Fruit fly (Drosophila melanogaster) whole organism, wandering third instar larva: Measurements from ENCODE around the gene TBC1d7.

Experiments
- Dif ChIP-seq: fragments of 200-275, 200-300 bp; sonication (Bioruptor generic); optimal IDR thresholded peaks from 2 replicates; lab custom pipeline; 2018; ENCODE audit warnings: missing biosample characterization, missing genetic modification characterization; ENCODE audit not compliant: partially characterized antibody
- Hr83 ChIP-seq: fragments of 200-300 bp; sonication (Bioruptor generic); optimal IDR thresholded peaks from 2 replicates; lab custom pipeline; 2016; ENCODE audit warnings: missing biosample characterization, mild to moderate bottlenecking, missing genetic modification characterization, moderate library complexity; ENCODE audit not compliant: poor library complexity, severe bottlenecking
- br ChIP-seq: fragments of 200-800 bp; sonication (Bioruptor generic); optimal IDR thresholded peaks from 2 replicates; lab custom pipeline; 2016; ENCODE audit warnings: missing biosample characterization, missing genetic modification characterization
- fru ChIP-seq: fragments of 200-800 bp; sonication (Bioruptor generic); optimal IDR thresholded peaks from 3 replicates; lab custom pipeline; 2016; ENCODE audit warnings: missing biosample characterization, mild to moderate bottlenecking, missing genetic modification characterization
- h ChIP-seq: fragments of 200-800 bp; sonication (Bioruptor generic); optimal IDR thresholded peaks from 3 replicates; lab custom pipeline; 2016; ENCODE audit warnings: missing biosample characterization, mild to moderate bottlenecking, missing genetic modification characterization
- woc ChIP-seq: sonication (Bioruptor generic); optimal IDR thresholded peaks from 2 replicates; lab custom pipeline; 2016; ENCODE audit warnings: missing biosample characterization, mild to moderate bottlenecking, missing genetic modification characterization

- no peak for TF ChIP-seq Dif (GFP tag; lab: Kevin White, UChicago)
- TF ChIP-seq Hr83: no peak
- TF ChIP-seq h: no peak
- TF ChIP-seq br: no peak
- TF ChIP-seq fru (GFP tag; lab: Kevin White, UChicago): no peak
- no peak for TF ChIP-seq woc
Measured at dm6 chr3R:24202723-24203122, 41.2 kb downstream of the TBC1d7 start.
